Fruit fly (Drosophila melanogaster): ENCODE results near the gene Pp1-13C.

Gene Pp1-13C

dm6 chrX:15313829-15314324, 47.0 kb downstream of the Pp1-13C start:
- peak; percentile 90 for TF ChIP-seq CG11617 (GFP tag; optimal IDR thresholded peaks at IDR 0.05)
- no peak for TF ChIP-seq cnc (optimal IDR thresholded peaks at IDR 0.05)
- TF ChIP-seq Clk (GFP tag; optimal IDR thresholded peaks at IDR 0.05), result peak; percentile 70
- peak; percentile 56 for TF ChIP-seq bab1 (GFP tag; optimal IDR thresholded peaks at IDR 0.05)
- TF ChIP-seq cic (GFP tag; optimal IDR thresholded peaks at IDR 0.05), result peak; percentile 76
- TF ChIP-seq CG7045 (GFP tag; optimal IDR thresholded peaks at IDR 0.05), result peak; percentile 72
- TF ChIP-seq pad (GFP tag; optimal IDR thresholded peaks at IDR 0.05), result peak; percentile 76
- TF ChIP-seq CG12768 (GFP tag; optimal IDR thresholded peaks at IDR 0.05), result peak; percentile 75
- peak; percentile 55 for TF ChIP-seq Mnt (GFP tag; optimal IDR thresholded peaks at IDR 0.05)
- TF ChIP-seq CG1620 (GFP tag; optimal IDR thresholded peaks at IDR 0.05), result peak; percentile 46
- TF ChIP-seq Hr96 (GFP tag; optimal IDR thresholded peaks at IDR 0.05), result peak; percentile 19
- TF ChIP-seq tj (GFP tag; optimal IDR thresholded peaks at IDR 0.05), result peak; percentile 78
- TF ChIP-seq toe (GFP tag; optimal IDR thresholded peaks at IDR 0.05), result peak; percentile 31
- TF ChIP-seq CG14711 (tag; optimal IDR thresholded peaks at IDR 0.05), result peak; percentile 83
- peak; percentile 43 for TF ChIP-seq CG5204 (GFP tag; optimal IDR thresholded peaks at IDR 0.05)
- peak; percentile 60 for TF ChIP-seq ovo (GFP tag; optimal IDR thresholded peaks at IDR 0.05)
- no peak for TF ChIP-seq Crg-1 (GFP tag; optimal IDR thresholded peaks at IDR 0.05)
- peak; percentile 90 for TF ChIP-seq CG7101 (tag; optimal IDR thresholded peaks at IDR 0.05)
- TF ChIP-seq CG33017 (tag; optimal IDR thresholded peaks at IDR 0.05), result peak; percentile 69
- no peak for TF ChIP-seq kay (GFP tag; ENCODE audit: borderline replicate concordance)

- no peak for TF ChIP-seq ovo (GFP tag; optimal IDR thresholded peaks at IDR 0.05)
- no peak for TF ChIP-seq CG1620 (GFP tag; optimal IDR thresholded peaks at IDR 0.05)
- TF ChIP-seq CG33017 (tag; optimal IDR thresholded peaks at IDR 0.05), result no peak
- no peak for TF ChIP-seq toe (GFP tag; optimal IDR thresholded peaks at IDR 0.05)
- no peak for TF ChIP-seq CG7101 (tag; optimal IDR thresholded peaks at IDR 0.05)
- no peak for TF ChIP-seq Crg-1 (GFP tag; optimal IDR thresholded peaks at IDR 0.05)
- no peak for TF ChIP-seq Clk (GFP tag; optimal IDR thresholded peaks at IDR 0.05)
- no peak for TF ChIP-seq cic (GFP tag; optimal IDR thresholded peaks at IDR 0.05)
- TF ChIP-seq CG7045 (GFP tag; optimal IDR thresholded peaks at IDR 0.05), result no peak
These were observed 47.5 kb downstream of the Pp1-13C start for dm6 chrX:15313389-15313788.

- no peak for TF ChIP-seq CG1620 (GFP tag; optimal IDR thresholded peaks at IDR 0.05)
- peak; percentile 78 for TF ChIP-seq tj (GFP tag; optimal IDR thresholded peaks at IDR 0.05)
These were observed 48.0 kb downstream of the Pp1-13C start for dm6 chrX:15312882-15313154.

dm6 chrX:15312074-15312881, 48.6 kb downstream of the Pp1-13C start:
- TF ChIP-seq Clk (GFP tag; optimal IDR thresholded peaks at IDR 0.05), result peak; percentile 55
- peak; percentile 58 for TF ChIP-seq cic (GFP tag; optimal IDR thresholded peaks at IDR 0.05)
- TF ChIP-seq Crg-1 (GFP tag; optimal IDR thresholded peaks at IDR 0.05), result peak; percentile 21
- peak; percentile 68 for TF ChIP-seq CG14711 (tag; optimal IDR thresholded peaks at IDR 0.05)
- TF ChIP-seq pad (GFP tag; optimal IDR thresholded peaks at IDR 0.05), result peak; percentile 79
- peak; percentile 80 for TF ChIP-seq CG7045 (GFP tag; optimal IDR thresholded peaks at IDR 0.05)
- peak; percentile 61 for TF ChIP-seq toe (GFP tag; optimal IDR thresholded peaks at IDR 0.05)
- TF ChIP-seq cnc (optimal IDR thresholded peaks at IDR 0.05), result no peak
- TF ChIP-seq ovo (GFP tag; optimal IDR thresholded peaks at IDR 0.05), result peak; percentile 75
- peak; percentile 46 for TF ChIP-seq CG33017 (tag; optimal IDR thresholded peaks at IDR 0.05)
- peak; percentile 70 for TF ChIP-seq tj (GFP tag; optimal IDR thresholded peaks at IDR 0.05)
- TF ChIP-seq Hr96 (GFP tag; optimal IDR thresholded peaks at IDR 0.05), result peak; percentile 79
- TF ChIP-seq CG11617 (GFP tag; optimal IDR thresholded peaks at IDR 0.05), result peak; percentile 94
- peak; percentile 75 for TF ChIP-seq kay (GFP tag; ENCODE audit: borderline replicate concordance)
- no peak for TF ChIP-seq Mnt (GFP tag; optimal IDR thresholded peaks at IDR 0.05)
- TF ChIP-seq CG7101 (tag; optimal IDR thresholded peaks at IDR 0.05), result peak; percentile 87
- TF ChIP-seq CG1620 (GFP tag; optimal IDR thresholded peaks at IDR 0.05), result peak; percentile 47
- TF ChIP-seq CG5204 (GFP tag; optimal IDR thresholded peaks at IDR 0.05), result peak; percentile 73
- TF ChIP-seq CG12768 (GFP tag; optimal IDR thresholded peaks at IDR 0.05), result peak; percentile 70
- TF ChIP-seq bab1 (GFP tag; optimal IDR thresholded peaks at IDR 0.05), result peak; percentile 62

- TF ChIP-seq ovo (GFP tag; optimal IDR thresholded peaks at IDR 0.05), result no peak
- TF ChIP-seq CG14711 (tag; optimal IDR thresholded peaks at IDR 0.05), result peak; percentile 2
These were observed 50.9 kb downstream of the Pp1-13C start for dm6 chrX:15309918-15310317.
